Fruit fly (Drosophila melanogaster) whole organism, embryonic: ENCODE data around the gene Nt5b.

Experiments used
- ATbp ChIP-seq: fragments of 200-800 bp; sonication (Bioruptor generic); optimal IDR thresholded peaks from 2 replicates; lab custom pipeline; 2017; ENCODE audit warnings: missing biosample characterization, mild to moderate bottlenecking, missing genetic modification characterization, missing genetic modification reagents
- B-H1 ChIP-seq: fragments of 200-800 bp; sonication (Bioruptor generic); IDR thresholded peaks from 3 replicates; pipeline ENCODE4 v1.3.6; 2022; ENCODE audit warnings: missing biosample characterization, missing genetic modification characterization
- CG10209 ChIP-seq: fragments of 200-800 bp; sonication (Bioruptor generic); optimal IDR thresholded peaks from 3 replicates; lab custom pipeline; 2017; ENCODE audit warnings: missing biosample characterization, mild to moderate bottlenecking, missing genetic modification characterization, missing genetic modification reagents
- CG12155 ChIP-seq: fragments of 200-800 bp; sonication (Bioruptor generic); optimal IDR thresholded peaks from 3 replicates; lab custom pipeline; 2016; ENCODE audit warnings: missing biosample characterization, missing genetic modification characterization
- CG13424 ChIP-seq: fragments of 200-800 bp; sonication (Bioruptor generic); optimal IDR thresholded peaks from 2 replicates; lab custom pipeline; 2019; ENCODE audit warnings: missing biosample characterization, mild to moderate bottlenecking, missing genetic modification characterization, moderate library complexity
- CG13894 ChIP-seq: fragments of 200-800 bp; sonication (Bioruptor generic); optimal IDR thresholded peaks from 3 replicates; lab custom pipeline; 2018; ENCODE audit warnings: missing biosample characterization, mild to moderate bottlenecking, missing genetic modification characterization, moderate library complexity
- CG15269 ChIP-seq: fragments of 200-800 bp; sonication (Bioruptor generic); optimal IDR thresholded peaks from 2 replicates; lab custom pipeline; 2018; ENCODE audit warnings: missing biosample characterization, mild to moderate bottlenecking, missing genetic modification characterization, moderate library complexity
- CG1529 ChIP-seq: fragments of 200-800 bp; sonication (Bioruptor generic); optimal IDR thresholded peaks from 3 replicates; lab custom pipeline; 2018; ENCODE audit warnings: missing biosample characterization, missing genetic modification characterization
- CG17568 ChIP-seq: fragments of 200-800 bp; sonication (Bioruptor generic); optimal IDR thresholded peaks from 2 replicates; lab custom pipeline; 2018; ENCODE audit warnings: missing biosample characterization, mild to moderate bottlenecking, missing genetic modification characterization, moderate library complexity
- CG18476 ChIP-seq: fragments of 200-800 bp; sonication (Bioruptor generic); optimal IDR thresholded peaks from 2 replicates; lab custom pipeline; 2016; ENCODE audit warnings: missing biosample characterization, mild to moderate bottlenecking, missing genetic modification characterization
- CG3847 ChIP-seq: fragments of 200-800 bp; sonication (Bioruptor generic); IDR thresholded peaks from 2 replicates; pipeline ENCODE4 v1.3.6; 2022; ENCODE audit warnings: missing biosample characterization, missing genetic modification characterization
- CG4360 ChIP-seq: fragments of 200-800 bp; sonication (Bioruptor generic); IDR thresholded peaks from 2 replicates; pipeline ENCODE4 v1.3.6; 2022; ENCODE audit warnings: missing biosample characterization, missing genetic modification characterization
- CG4404 ChIP-seq: fragments of 200-800 bp; sonication (Bioruptor generic); IDR thresholded peaks from 2 replicates; pipeline ENCODE4 v1.3.6; 2022; ENCODE audit warnings: missing biosample characterization, missing genetic modification characterization
- CG4820 ChIP-seq: fragments of 200-800 bp; sonication (Bioruptor generic); optimal IDR thresholded peaks from 3 replicates; lab custom pipeline; 2016; ENCODE audit warnings: missing biosample characterization, missing genetic modification characterization
- CG4854 ChIP-seq: fragments of 200-800 bp; sonication (Bioruptor generic); optimal IDR thresholded peaks from 2 replicates; lab custom pipeline; 2016; ENCODE audit warnings: missing biosample characterization, missing genetic modification characterization, inconsistent platforms
- CG6272 ChIP-seq: fragments of 200-800 bp; sonication (Bioruptor generic); IDR thresholded peaks from 2 replicates; pipeline ENCODE4 v1.3.6; 2022; ENCODE audit warnings: missing biosample characterization, missing genetic modification characterization
- CG6654 ChIP-seq: fragments of 200-800 bp; sonication (Bioruptor generic); optimal IDR thresholded peaks from 2 replicates; lab custom pipeline; 2017; ENCODE audit warnings: missing biosample characterization, mild to moderate bottlenecking, missing genetic modification characterization
- CG6791 ChIP-seq: fragments of 200-800 bp; sonication (Bioruptor generic); IDR thresholded peaks from 3 replicates; pipeline ENCODE4 v1.3.6; 2022; ENCODE audit warnings: missing biosample characterization, missing genetic modification characterization; ENCODE audit not compliant: partially characterized antibody
- CG7556 ChIP-seq: fragments of 200-800 bp; sonication (Bioruptor generic); optimal IDR thresholded peaks from 2 replicates; lab custom pipeline; 2017; ENCODE audit warnings: missing biosample characterization, mild to moderate bottlenecking, missing genetic modification characterization
- CG9797 ChIP-seq: fragments of 200-800 bp; sonication (Bioruptor generic); optimal IDR thresholded peaks from 3 replicates; lab custom pipeline; 2018; ENCODE audit warnings: missing biosample characterization, mild to moderate bottlenecking, missing genetic modification characterization
- Camta ChIP-seq: fragments of 200-800 bp; sonication (Bioruptor generic); optimal IDR thresholded peaks from 2 replicates; lab custom pipeline; 2016; ENCODE audit warnings: missing biosample characterization, missing genetic modification characterization
- Dfd ChIP-seq, 2 experiments: fragments of >200 bp; optimal IDR thresholded peaks; 2 replicates each; lab custom pipeline; 2017; ENCODE audit warnings: missing biosample characterization in 2 of 2, missing genetic modification characterization in 2 of 2
- Dip2 ChIP-seq: fragments of 200-800 bp; sonication (Bioruptor generic); IDR thresholded peaks from 2 replicates; pipeline ENCODE4 v1.3.6; 2022; ENCODE audit warnings: missing biosample characterization, missing genetic modification characterization
- Fer2 ChIP-seq: fragments of 200-800 bp; sonication (Bioruptor generic); optimal IDR thresholded peaks from 2 replicates; lab custom pipeline; 2018; ENCODE audit warnings: missing biosample characterization, mild to moderate bottlenecking, missing genetic modification characterization, moderate library complexity
- Mad ChIP-seq: fragments of 200-800 bp; sonication (Bioruptor generic); optimal IDR thresholded peaks from 2 replicates; lab custom pipeline; 2016; ENCODE audit warnings: missing biosample characterization, missing genetic modification characterization
- PHDP ChIP-seq: fragments of 200-800 bp; sonication (Bioruptor generic); optimal IDR thresholded peaks from 3 replicates; lab custom pipeline; 2018; ENCODE audit warnings: missing biosample characterization, mild to moderate bottlenecking, missing genetic modification characterization, moderate library complexity
- Poxn ChIP-seq: fragments of 200-800 bp; sonication (Bioruptor generic); IDR thresholded peaks from 2 replicates; pipeline ENCODE4 v1.3.6; 2022; ENCODE audit warnings: missing biosample characterization, missing genetic modification characterization
- Sry-δ ChIP-seq: fragments of 200-800 bp; sonication (Bioruptor generic); optimal IDR thresholded peaks from 2 replicates; lab custom pipeline; 2016; ENCODE audit warnings: missing biosample characterization, missing genetic modification characterization
- Trl ChIP-seq, 3 experiments: fragments of >200 bp in 2 of 3; fragments of 200-800 bp in 1 of 3; sonication (Bioruptor generic) in 1 of 3; optimal IDR thresholded peaks; 2 replicates in 1 of 3; 3 replicates in 2 of 3; lab custom pipeline; 2016 to 2017; ENCODE audit warnings: missing biosample characterization in 1 of 3, missing genetic modification characterization in 1 of 3
- ash1 ChIP-seq: fragments of 200-800 bp; sonication (Bioruptor generic); optimal IDR thresholded peaks from 2 replicates; lab custom pipeline; 2018; ENCODE audit warnings: missing biosample characterization, mild to moderate bottlenecking, missing genetic modification characterization
- bsh ChIP-seq, 2 experiments: fragments of 200-800 bp; sonication (Bioruptor generic); optimal IDR thresholded peaks; 2 replicates each; lab custom pipeline; 2017 to 2018; ENCODE audit warnings: mild to moderate bottlenecking in 2 of 2, missing biosample characterization in 2 of 2, missing genetic modification characterization in 2 of 2, moderate library complexity in 1 of 2
- croc ChIP-seq: fragments of 200-800 bp; sonication (Bioruptor generic); conservative IDR thresholded peaks from 3 replicates; pipeline ENCODE4 v1.3.6; 2022; ENCODE audit warnings: missing biosample characterization, missing genetic modification characterization
- crol ChIP-seq: fragments of 200-800 bp; sonication (Bioruptor generic); IDR thresholded peaks from 2 replicates; pipeline ENCODE4 v1.3.6; 2022; ENCODE audit warnings: missing biosample characterization, missing genetic modification characterization
- exex ChIP-seq: fragments of 200-800 bp; sonication (Bioruptor generic); optimal IDR thresholded peaks from 4 replicates; lab custom pipeline; 2018; ENCODE audit warnings: missing biosample characterization, mild to moderate bottlenecking, missing genetic modification characterization, moderate library complexity
- gfzf ChIP-seq: fragments of 200-800 bp; sonication (Bioruptor generic); optimal IDR thresholded peaks from 2 replicates; lab custom pipeline; 2016; ENCODE audit warnings: missing biosample characterization, mild to moderate bottlenecking, missing genetic modification characterization, moderate library complexity
- hb ChIP-seq: fragments of 200-800 bp; sonication (Bioruptor generic); IDR thresholded peaks from 3 replicates; pipeline ENCODE4 v1.3.6; 2022; ENCODE audit warnings: missing biosample characterization, missing genetic modification characterization; ENCODE audit not compliant: partially characterized antibody
- inv ChIP-seq: fragments of 200-800 bp; sonication (Bioruptor generic); IDR thresholded peaks from 2 replicates; pipeline ENCODE4 v1.3.6; 2022; ENCODE audit warnings: missing biosample characterization, missing genetic modification characterization; ENCODE audit not compliant: partially characterized antibody
- jing ChIP-seq: fragments of 200-800 bp; sonication (Bioruptor generic); optimal IDR thresholded peaks from 2 replicates; lab custom pipeline; 2018; ENCODE audit warnings: missing biosample characterization, mild to moderate bottlenecking, missing genetic modification characterization
- kah ChIP-seq: fragments of 200-800 bp; sonication (Bioruptor generic); optimal IDR thresholded peaks from 2 replicates; lab custom pipeline; 2018; ENCODE audit warnings: missing biosample characterization, mild to moderate bottlenecking, missing genetic modification characterization
- lab ChIP-seq: fragments of 200-800 bp; sonication (Bioruptor generic); optimal IDR thresholded peaks from 3 replicates; lab custom pipeline; 2017; ENCODE audit warnings: missing biosample characterization, missing genetic modification characterization, mild to moderate bottlenecking, moderate library complexity, missing genetic modification reagents
- mirr ChIP-seq: fragments of 200-800 bp; sonication (Bioruptor generic); optimal IDR thresholded peaks from 3 replicates; lab custom pipeline; 2018; ENCODE audit warnings: missing biosample characterization, mild to moderate bottlenecking, missing genetic modification characterization
- p53 ChIP-seq: fragments of 200-800 bp; sonication (Bioruptor generic); optimal IDR thresholded peaks from 2 replicates; lab custom pipeline; 2016; ENCODE audit warnings: missing biosample characterization, missing genetic modification characterization
- pzg ChIP-seq: fragments of 200-800 bp; sonication (Bioruptor generic); optimal IDR thresholded peaks from 3 replicates; lab custom pipeline; 2018; ENCODE audit warnings: missing biosample characterization, mild to moderate bottlenecking, missing genetic modification characterization, moderate library complexity
- ranshi ChIP-seq: fragments of 200-800 bp; sonication (Bioruptor generic); IDR thresholded peaks from 2 replicates; pipeline ENCODE4 v1.3.6; 2022; ENCODE audit warnings: missing biosample characterization, missing genetic modification characterization
- ro ChIP-seq: fragments of 200-800 bp; sonication (Bioruptor generic); IDR thresholded peaks from 2 replicates; pipeline ENCODE4 v1.3.6; 2022; ENCODE audit warnings: missing biosample characterization, missing genetic modification characterization
- sens ChIP-seq: fragments of 200-800 bp; sonication (Bioruptor generic); peaks from one replicate; lab custom pipeline; 2016; ENCODE audit warnings: missing biosample characterization, missing genetic modification characterization
- sim ChIP-seq: fragments of 200-800 bp; sonication (Bioruptor generic); IDR thresholded peaks from 2 replicates; pipeline ENCODE4 v1.3.6; 2022; ENCODE audit warnings: missing biosample characterization, missing genetic modification characterization
- so ChIP-seq: fragments of 200-800 bp; sonication (Bioruptor generic); IDR thresholded peaks from 3 replicates; pipeline ENCODE4 v1.3.6; 2022; ENCODE audit warnings: missing biosample characterization, missing genetic modification characterization
- tll ChIP-seq, 2 experiments: fragments of 200-800 bp in 1 of 2; fragments of >200 bp in 1 of 2; sonication (Bioruptor generic) in 1 of 2; optimal IDR thresholded peaks; 2 replicates each; lab custom pipeline; 2017 to 2019; ENCODE audit warnings: missing biosample characterization in 2 of 2, missing genetic modification characterization in 2 of 2, mild to moderate bottlenecking in 1 of 2, moderate library complexity in 1 of 2
- zfh1 ChIP-seq: fragments of 200-800 bp; sonication (Bioruptor generic); IDR thresholded peaks from 3 replicates; pipeline ENCODE4 v1.3.6; 2022; ENCODE audit warnings: missing biosample characterization, missing genetic modification characterization

The Nt5b gene

dm6 chrX:18405567-18406059, 4.3 kb downstream of the Nt5b start (continued):
- TF ChIP-seq CG17568 (GFP tag; lab: Kevin White, UChicago) (peak; percentile 70), CG13894 (tag; lab: Kevin White, UChicago) (no peak), mirr (GFP tag; lab: Kevin White, UChicago) (no peak), CG12155 (GFP tag; lab: Kevin White, UChicago) (peak; percentile 52), B-H1 (no peak; the same call in 1 of the 3 replicates), sim (GFP tag; lab: Robert Waterston, UW) (no peak), p53 (no peak), so (GFP tag; lab: Robert Waterston, UW) (no peak), Sry-δ (GFP tag; lab: Kevin White, UChicago) (no peak), CG6272 (GFP tag; lab: Robert Waterston, UW) (0 out of 2 replicates have a peak, but pooled peaks have one; percentile 24), lab (peak; percentile 53), CG6791 (no peak), zfh1 (GFP tag; lab: Robert Waterston, UW) (peak; percentile 23; the same call in 1 of the 3 replicates), CG18476 (GFP tag; lab: Kevin White, UChicago) (peak; percentile 58), bsh (GFP tag; optimal IDR thresholded peaks at IDR 0.05; lab: Kevin White, UChicago) (peak in 1 of 2 experiments; percentile 81), CG3847 (peak; percentile 65), jing (no peak), pzg (GFP tag; lab: Kevin White, UChicago) (no peak), ash1 (GFP tag; lab: Kevin White, UChicago) (no peak), kah (GFP tag; lab: Kevin White, UChicago) (peak; percentile 15), CG4820 (peak; percentile 55), CG1529 (GFP tag; lab: Kevin White, UChicago) (peak; percentile 72), CG4404 (GFP tag; lab: Robert Waterston, UW) (0 out of 2 replicates have a peak, but pooled peaks have one; percentile 32), Poxn (GFP tag; lab: Robert Waterston, UW) (no peak), exex (no peak), CG7556 (GFP tag; lab: Kevin White, UChicago) (peak; percentile 65), CG9797 (no peak), Mad (GFP tag; lab: Kevin White, UChicago) (no peak), CG13424 (peak; percentile 76), ATbp (peak; percentile 75), inv (GFP tag; lab: Robert Waterston, UW) (no peak), croc (GFP tag; lab: Robert Waterston, UW) (peak; percentile 50; the same call in 2 of the 3 replicates), Trl (optimal IDR thresholded peaks at IDR 0.05; lab: Kevin White, UChicago) (no peak), Trl (GFP tag; optimal IDR thresholded peaks at IDR 0.05; lab: Kevin White, UChicago) (peak; percentile 20), CG15269 (tag; lab: Kevin White, UChicago) (peak; percentile 80), CG4360 (no peak), Fer2 (tag; lab: Kevin White, UChicago) (no peak), ranshi (GFP tag; lab: Robert Waterston, UW) (no peak), gfzf (GFP tag; lab: Kevin White, UChicago) (no peak), tll (GFP tag; optimal IDR thresholded peaks at IDR 0.05; lab: Kevin White, UChicago) (no peak), hb (GFP tag; lab: Robert Waterston, UW) (no peak), Dfd (GFP tag; optimal IDR thresholded peaks at IDR 0.05; lab: Kevin White, UChicago) (no peak), sens (GFP tag; lab: Kevin White, UChicago) (peak; percentile 94), Dip2 (no peak), crol (GFP tag; lab: Robert Waterston, UW) (no peak), CG4854 (peak; percentile 37), CG6654 (GFP tag; lab: Kevin White, UChicago) (peak; percentile 45), ro (no peak), CG10209 (GFP tag; lab: Kevin White, UChicago) (peak; percentile 52), Camta (peak; percentile 47), PHDP (tag; lab: Kevin White, UChicago) (peak; percentile 85)
